In genomic region chrX:621132-621555, dm6 we compare ENCODE assay signal across 1 fruit fly cellular context.
A peak's percentile ranks its signal among the peaks of the same experiment; 100 is the strongest.
TF ChIP-seq lines count a peak whose summit lies in the region.

CG13365 (minus strand) TSS chrX:621215.
Vsp37A (plus strand) TSS chrX:621530.

TF ChIP-seq in whole organism, embryonic, 481 proteins besides CTCF, POLR2A, EP300 and RAD21 (continued from another document and continues in another):
- TF ChIP-seq TFAM (GFP tag; optimal IDR thresholded peaks at IDR 0.05; lab: Kevin White, UChicago) (no peak), CG8388 (GFP tag; optimal IDR thresholded peaks at IDR 0.05; lab: Kevin White, UChicago) (peak; percentile 20), CG10565 (GFP tag; optimal IDR thresholded peaks at IDR 0.05; lab: Kevin White, UChicago) (no peak), bab2 (GFP tag; optimal IDR thresholded peaks at IDR 0.05; lab: Kevin White, UChicago) (peak; percentile 64), Usf (GFP tag; optimal IDR thresholded peaks at IDR 0.05; lab: Kevin White, UChicago) (no peak), HmgZ (tag; optimal IDR thresholded peaks at IDR 0.05; lab: Kevin White, UChicago) (peak; percentile 66), CG8765 (GFP tag; IDR thresholded peaks at IDR 0.05; lab: Robert Waterston, UW) (no peak), grau (tag; optimal IDR thresholded peaks at IDR 0.05; lab: Kevin White, UChicago) (peak; percentile 48), mam (GFP tag; optimal IDR thresholded peaks at IDR 0.05; lab: Kevin White, UChicago) (peak; percentile 44), CG4617 (GFP tag; optimal IDR thresholded peaks at IDR 0.05; lab: Kevin White, UChicago; ENCODE audit: borderline replicate concordance) (peak; percentile 55), Dip3 (GFP tag; optimal IDR thresholded peaks at IDR 0.05; lab: Kevin White, UChicago) (peak; percentile 44), pan (optimal IDR thresholded peaks at IDR 0.05; lab: Kevin White, UChicago) (no peak), pan (GFP tag; optimal IDR thresholded peaks at IDR 0.05 in 1 of 2, IDR thresholded peaks at IDR 0.05 in 1 of 2) (peak in 1 of 2 experiments; percentile 32), CG14667 (GFP tag; IDR thresholded peaks at IDR 0.05; lab: Robert Waterston, UW) (no peak), Dfd (GFP tag; optimal IDR thresholded peaks at IDR 0.05; lab: Kevin White, UChicago) (no peak), Blimp-1 (GFP tag; optimal IDR thresholded peaks at IDR 0.05; lab: Kevin White, UChicago) (peak; percentile 30), Antp (GFP tag; optimal IDR thresholded peaks at IDR 0.05; lab: Kevin White, UChicago) (peak; percentile 58), Sry-β (GFP tag; optimal IDR thresholded peaks at IDR 0.05; lab: Kevin White, UChicago) (peak; percentile 97), CG5180 (GFP tag; optimal IDR thresholded peaks at IDR 0.05; lab: Kevin White, UChicago) (peak; percentile 36), CG33213 (GFP tag; optimal IDR thresholded peaks at IDR 0.05; lab: Kevin White, UChicago) (peak; percentile 28), CG33557 (GFP tag; optimal IDR thresholded peaks at IDR 0.05; lab: Kevin White, UChicago) (peak; percentile 34), crc (GFP tag; optimal IDR thresholded peaks at IDR 0.05; lab: Kevin White, UChicago) (no peak), CG7556 (GFP tag; optimal IDR thresholded peaks at IDR 0.05; lab: Kevin White, UChicago) (peak; percentile 25), gsb-n (tag; optimal IDR thresholded peaks at IDR 0.05; lab: Kevin White, UChicago) (peak; percentile 18), CG15601 (tag; optimal IDR thresholded peaks at IDR 0.05; lab: Kevin White, UChicago) (peak; percentile 38), CG2199 (GFP tag; IDR thresholded peaks at IDR 0.05; lab: Robert Waterston, UW) (no peak), Pdp1 (GFP tag; optimal IDR thresholded peaks at IDR 0.05; lab: Kevin White, UChicago) (peak; percentile 36 to 98), CG11695 (GFP tag; IDR thresholded peaks at IDR 0.05; lab: Robert Waterston, UW) (0 out of 3 replicates have a peak, but pooled peaks have one; percentile 41), sc (optimal IDR thresholded peaks at IDR 0.05; lab: Kevin White, UChicago) (no peak), sc (GFP tag; optimal IDR thresholded peaks at IDR 0.05; lab: Kevin White, UChicago) (no peak), Ptx1 (GFP tag; IDR thresholded peaks at IDR 0.05; lab: Robert Waterston, UW) (peak; percentile 41), CG3407 (GFP tag; optimal IDR thresholded peaks at IDR 0.05; lab: Kevin White, UChicago) (peak; percentile 35), pfk (GFP tag; optimal IDR thresholded peaks at IDR 0.05; lab: Kevin White, UChicago) (no peak), CG12942 (GFP tag; optimal IDR thresholded peaks at IDR 0.05; lab: Kevin White, UChicago) (peak; percentile 25), CG13424 (tag; optimal IDR thresholded peaks at IDR 0.05; lab: Kevin White, UChicago) (peak; percentile 64), CG8281 (tag; optimal IDR thresholded peaks at IDR 0.05; lab: Kevin White, UChicago) (no peak), Ets65A (GFP tag; lab: Kevin White, UChicago) (peak; percentile 96), Stat92E (GFP tag; optimal IDR thresholded peaks at IDR 0.05; lab: Kevin White, UChicago) (no peak), yki (optimal IDR thresholded peaks at IDR 0.05; lab: Kevin White, UChicago) (no peak), CG15269 (tag; optimal IDR thresholded peaks at IDR 0.05; lab: Kevin White, UChicago) (peak; percentile 44), CG2678 (tag; optimal IDR thresholded peaks at IDR 0.05; lab: Kevin White, UChicago) (peak; percentile 64), btn (GFP tag; optimal IDR thresholded peaks at IDR 0.05; lab: Kevin White, UChicago) (peak; percentile 23), CG17912 (GFP tag; optimal IDR thresholded peaks at IDR 0.05; lab: Kevin White, UChicago) (no peak), slou (GFP tag; optimal IDR thresholded peaks at IDR 0.05; lab: Kevin White, UChicago) (peak; percentile 7), CG7357 (GFP tag; IDR thresholded peaks at IDR 0.05; lab: Robert Waterston, UW) (no peak), CG14014 (GFP tag; IDR thresholded peaks at IDR 0.05; lab: Robert Waterston, UW) (peak; percentile 48; the same call in 1 of the 2 replicates), aop (GFP tag; IDR thresholded peaks at IDR 0.05; lab: Robert Waterston, UW) (no peak), trem (tag; optimal IDR thresholded peaks at IDR 0.05; lab: Kevin White, UChicago) (peak; percentile 61), MBD-R2 (GFP tag; IDR thresholded peaks at IDR 0.05; lab: Robert Waterston, UW) (peak; percentile 58), Hr51 (GFP tag; optimal IDR thresholded peaks at IDR 0.05; lab: Kevin White, UChicago) (peak; percentile 31 to 48), CG3281 (GFP tag; optimal IDR thresholded peaks at IDR 0.05; lab: Kevin White, UChicago) (peak; percentile 27), ssp (GFP tag; IDR thresholded peaks at IDR 0.05; lab: Robert Waterston, UW) (no peak), run (tag; optimal IDR thresholded peaks at IDR 0.05; lab: Kevin White, UChicago) (no peak), CG10979 (tag; optimal IDR thresholded peaks at IDR 0.05; lab: Kevin White, UChicago) (peak; percentile 18), Camta (GFP tag; optimal IDR thresholded peaks at IDR 0.05; lab: Kevin White, UChicago) (peak; percentile 45), insv (GFP tag; optimal IDR thresholded peaks at IDR 0.05; lab: Kevin White, UChicago) (peak in 1 of 2 experiments; percentile 54), CG4282 (GFP tag; optimal IDR thresholded peaks at IDR 0.05; lab: Kevin White, UChicago) (peak; percentile 49), CG9876 (GFP tag; optimal IDR thresholded peaks at IDR 0.05; lab: Kevin White, UChicago) (peak; percentile 47), Elba2 (GFP tag; optimal IDR thresholded peaks at IDR 0.05; lab: Kevin White, UChicago) (no peak), Bteb2 (GFP tag; optimal IDR thresholded peaks at IDR 0.05; lab: Kevin White, UChicago) (no peak), sd (tag; optimal IDR thresholded peaks at IDR 0.05; lab: Kevin White, UChicago) (peak; percentile 34), CG10462 (GFP tag; optimal IDR thresholded peaks at IDR 0.05; lab: Kevin White, UChicago) (no peak), ttk (GFP tag; IDR thresholded peaks at IDR 0.05; lab: Robert Waterston, UW) (no peak), CG2889 (GFP tag; IDR thresholded peaks at IDR 0.05; lab: Robert Waterston, UW) (no peak), Optix (GFP tag; IDR thresholded peaks at IDR 0.05; lab: Robert Waterston, UW) (no peak), CG9437 (GFP tag; optimal IDR thresholded peaks at IDR 0.05; lab: Kevin White, UChicago) (peak; percentile 5), Max (GFP tag; optimal IDR thresholded peaks at IDR 0.05; lab: Kevin White, UChicago) (peak; percentile 52), ranshi (GFP tag; IDR thresholded peaks at IDR 0.05; lab: Robert Waterston, UW) (no peak), exex (tag; optimal IDR thresholded peaks at IDR 0.05; lab: Kevin White, UChicago) (peak; percentile 21), chif (GFP tag; optimal IDR thresholded peaks at IDR 0.05; lab: Kevin White, UChicago) (peak; percentile 21 to 31), CG17359 (tag; optimal IDR thresholded peaks at IDR 0.05; lab: Kevin White, UChicago) (peak; percentile 31), CG32772 (GFP tag; IDR thresholded peaks at IDR 0.05; lab: Robert Waterston, UW) (peak; percentile 33; the same call in 1 of the 2 replicates), Mes4 (GFP tag; optimal IDR thresholded peaks at IDR 0.05; lab: Kevin White, UChicago) (peak; percentile 17), kni (GFP tag; optimal IDR thresholded peaks at IDR 0.05; lab: Kevin White, UChicago) (peak; percentile 84), CG6654 (GFP tag; optimal IDR thresholded peaks at IDR 0.05; lab: Kevin White, UChicago) (no peak), CG2712 (tag; optimal IDR thresholded peaks at IDR 0.05; lab: Kevin White, UChicago) (peak; percentile 38), CG18262 (tag; optimal IDR thresholded peaks at IDR 0.05; lab: Kevin White, UChicago) (peak; percentile 32), CG9817 (tag; optimal IDR thresholded peaks at IDR 0.05; lab: Kevin White, UChicago) (peak; percentile 37), CG12391 (tag; optimal IDR thresholded peaks at IDR 0.05; lab: Kevin White, UChicago) (peak; percentile 52), so (GFP tag; IDR thresholded peaks at IDR 0.05; lab: Robert Waterston, UW) (no peak), CG8359 (GFP tag; optimal IDR thresholded peaks at IDR 0.05; lab: Kevin White, UChicago; ENCODE audit: borderline replicate concordance) (no peak), cas (GFP tag; IDR thresholded peaks at IDR 0.05; lab: Robert Waterston, UW) (no peak), CG13624 (GFP tag; optimal IDR thresholded peaks at IDR 0.05; lab: Kevin White, UChicago) (peak; percentile 59), CG8290 (GFP tag; optimal IDR thresholded peaks at IDR 0.05; lab: Kevin White, UChicago) (peak; percentile 9), CG8290 (tag; optimal IDR thresholded peaks at IDR 0.05; lab: Kevin White, UChicago) (peak in 1 of 2 experiments; percentile 29), sob (GFP tag; IDR thresholded peaks at IDR 0.05; lab: Robert Waterston, UW) (peak; percentile 39; the same call in 1 of the 2 replicates), CG3847 (GFP tag; IDR thresholded peaks at IDR 0.05; lab: Robert Waterston, UW) (peak; percentile 65), Hr3 (GFP tag; optimal IDR thresholded peaks at IDR 0.05; lab: Kevin White, UChicago) (peak; percentile 0), nerfin-2 (GFP tag; IDR thresholded peaks at IDR 0.05; lab: Robert Waterston, UW; ENCODE audit: partially characterized antibody) (no peak), CG18599 (GFP tag; optimal IDR thresholded peaks at IDR 0.05; lab: Kevin White, UChicago) (peak; percentile 56), ash1 (GFP tag; optimal IDR thresholded peaks at IDR 0.05; lab: Kevin White, UChicago) (no peak), CG7839 (tag; optimal IDR thresholded peaks at IDR 0.05; lab: Kevin White, UChicago) (peak; percentile 45), mld (GFP tag; IDR thresholded peaks at IDR 0.05; lab: Robert Waterston, UW; ENCODE audit: partially characterized antibody) (no peak), B-H2 (GFP tag; optimal IDR thresholded peaks at IDR 0.05; lab: Kevin White, UChicago) (peak; percentile 41), E2f1 (GFP tag; IDR thresholded peaks at IDR 0.05; lab: Robert Waterston, UW) (no peak), CG14965 (GFP tag; optimal IDR thresholded peaks at IDR 0.05; lab: Kevin White, UChicago; ENCODE audit: borderline replicate concordance) (no peak), ase (GFP tag; IDR thresholded peaks at IDR 0.05; lab: Robert Waterston, UW) (peak; percentile 16; the same call in 1 of the 3 replicates), CG17361 (GFP tag; IDR thresholded peaks at IDR 0.05; lab: Robert Waterston, UW) (peak; percentile 71), Sox102F (GFP tag; optimal IDR thresholded peaks at IDR 0.05; lab: Kevin White, UChicago) (peak; percentile 30), CG11723 (GFP tag; optimal IDR thresholded peaks at IDR 0.05; lab: Kevin White, UChicago) (peak; percentile 34), Dbx (GFP tag; IDR thresholded peaks at IDR 0.05; lab: Robert Waterston, UW) (0 out of 3 replicates have a peak, but pooled peaks have one; percentile 40), CG11093 (GFP tag; IDR thresholded peaks at IDR 0.05; lab: Robert Waterston, UW) (0 out of 3 replicates have a peak, but pooled peaks have one; percentile 13), dm (GFP tag; optimal IDR thresholded peaks at IDR 0.05; lab: Kevin White, UChicago) (peak; percentile 39), dpn (GFP tag; optimal IDR thresholded peaks at IDR 0.05; lab: Kevin White, UChicago) (peak; percentile 36 to 63), CG13775 (GFP tag; optimal IDR thresholded peaks at IDR 0.05; lab: Kevin White, UChicago) (peak; percentile 51), gfzf (GFP tag; optimal IDR thresholded peaks at IDR 0.05; lab: Kevin White, UChicago) (peak; percentile 54), ERR (GFP tag; optimal IDR thresholded peaks at IDR 0.05; lab: Kevin White, UChicago) (no peak), tna (GFP tag; IDR thresholded peaks at IDR 0.05; lab: Robert Waterston, UW; ENCODE audit: partially characterized antibody) (no peak), emc (GFP tag; optimal IDR thresholded peaks at IDR 0.05; lab: Kevin White, UChicago) (peak; percentile 3), CG11398 (GFP tag; optimal IDR thresholded peaks at IDR 0.05; lab: Kevin White, UChicago) (no peak), tx (GFP tag; optimal IDR thresholded peaks at IDR 0.05; lab: Kevin White, UChicago) (peak; percentile 28), tll (GFP tag; optimal IDR thresholded peaks at IDR 0.05; lab: Kevin White, UChicago) (peak in 1 of 2 experiments; percentile 80), D (optimal IDR thresholded peaks at IDR 0.05; lab: Kevin White, UChicago) (no peak), D (GFP tag; optimal IDR thresholded peaks at IDR 0.05; lab: Kevin White, UChicago) (peak; percentile 11), pita (GFP tag; optimal IDR thresholded peaks at IDR 0.05; lab: Kevin White, UChicago) (peak; percentile 45), org-1 (GFP tag; optimal IDR thresholded peaks at IDR 0.05; lab: Kevin White, UChicago) (no peak), CG6813 (GFP tag; optimal IDR thresholded peaks at IDR 0.05; lab: Kevin White, UChicago) (no peak), CG1602 (GFP tag; optimal IDR thresholded peaks at IDR 0.05; lab: Kevin White, UChicago) (peak; percentile 26), CG9932 (GFP tag; IDR thresholded peaks at IDR 0.05; lab: Robert Waterston, UW) (peak; percentile 47), Dref (GFP tag; IDR thresholded peaks at IDR 0.05; lab: Robert Waterston, UW) (peak; percentile 25; the same call in 1 of the 2 replicates), Deaf1 (tag; optimal IDR thresholded peaks at IDR 0.05; lab: Kevin White, UChicago) (peak; percentile 11), en (GFP tag; optimal IDR thresholded peaks at IDR 0.05; lab: Kevin White, UChicago) (no peak), CG9727 (GFP tag; optimal IDR thresholded peaks at IDR 0.05; lab: Kevin White, UChicago) (peak; percentile 57), CG30403 (GFP tag; optimal IDR thresholded peaks at IDR 0.05; lab: Kevin White, UChicago) (peak; percentile 52), sna (GFP tag; IDR thresholded peaks at IDR 0.05; lab: Robert Waterston, UW; ENCODE audit: partially characterized antibody) (no peak), Mrtf (GFP tag; IDR thresholded peaks at IDR 0.05; lab: Robert Waterston, UW) (peak; percentile 42; the same call in 1 of the 3 replicates), CG32532 (GFP tag; IDR thresholded peaks at IDR 0.05; lab: Robert Waterston, UW) (peak; percentile 35; the same call in 1 of the 2 replicates), Hand (GFP tag; optimal IDR thresholded peaks at IDR 0.05; lab: Kevin White, UChicago) (no peak), hth (optimal IDR thresholded peaks at IDR 0.05; lab: Kevin White, UChicago) (no peak), ato (GFP tag; IDR thresholded peaks at IDR 0.05; lab: Robert Waterston, UW; ENCODE audit: partially characterized antibody) (no peak), CG11456 (GFP tag; IDR thresholded peaks at IDR 0.05; lab: Robert Waterston, UW) (0 out of 3 replicates have a peak, but pooled peaks have one; percentile 46)
